Worm (Caenorhabditis elegans): ENCODE results near the gene irg-2.

irg-2 gene

ce11 chrV:4055025-4055424 lies 13.0 kb downstream of the irg-2 start, which contains the start of gene djr-1.2:
TSS of gene djr-1.2 (minus strand) at chrV:4055125.
- TF ChIP-seq tra-4 (tag; optimal IDR thresholded peaks at IDR 0.05) (no peak), tbx-11 (GFP tag; IDR thresholded peaks at IDR 0.05) (no peak), pes-1 (GFP tag; IDR thresholded peaks at IDR 0.05) (no peak), ceh-36 (tag; optimal IDR thresholded peaks at IDR 0.05) (no peak), hnd-1 (tag; optimal IDR thresholded peaks at IDR 0.05) (no peak), F13C5.2 (tag; optimal IDR thresholded peaks at IDR 0.05) (no peak), scrt-1 (GFP tag; IDR thresholded peaks at IDR 0.05) (no peak), sea-1 (GFP tag; conservative IDR thresholded peaks at IDR 0.05) (no peak), hmbx-1 (tag; optimal IDR thresholded peaks at IDR 0.05) (no peak), flt-1 (GFP tag; IDR thresholded peaks at IDR 0.05) (no peak), B0310.2 (tag; optimal IDR thresholded peaks at IDR 0.05) (no peak), ets-7 (tag; optimal IDR thresholded peaks at IDR 0.05) (no peak), ceh-13 (GFP tag; optimal IDR thresholded peaks at IDR 0.05) (no peak), aly-1 (tag; optimal IDR thresholded peaks at IDR 0.05) (no peak), ama-1 (optimal IDR thresholded peaks at IDR 0.05) (no peak), tbx-37 (GFP tag; conservative IDR thresholded peaks at IDR 0.05) (no peak), hmg-4 (GFP tag; optimal IDR thresholded peaks at IDR 0.05) (no peak)

ce11 chrV:4056203-4056602 lies 14.2 kb downstream of the irg-2 start:
- TF ChIP-seq tra-4 (tag; optimal IDR thresholded peaks at IDR 0.05) = no peak
- no peak for TF ChIP-seq hmbx-1 (tag; optimal IDR thresholded peaks at IDR 0.05)
- TF ChIP-seq ama-1 (optimal IDR thresholded peaks at IDR 0.05) = no peak
- TF ChIP-seq B0310.2 (tag; optimal IDR thresholded peaks at IDR 0.05) = no peak
- TF ChIP-seq ets-7 (tag; optimal IDR thresholded peaks at IDR 0.05) = no peak

- TF ChIP-seq scrt-1 (GFP tag; IDR thresholded peaks at IDR 0.05) (no peak), sea-1 (GFP tag; conservative IDR thresholded peaks at IDR 0.05) (no peak), aly-1 (tag; optimal IDR thresholded peaks at IDR 0.05) (no peak), ets-7 (tag; optimal IDR thresholded peaks at IDR 0.05) (no peak), B0310.2 (tag; optimal IDR thresholded peaks at IDR 0.05) (no peak), hmg-4 (GFP tag; optimal IDR thresholded peaks at IDR 0.05) (no peak), ceh-13 (GFP tag; optimal IDR thresholded peaks at IDR 0.05) (no peak)
Measured at ce11 chrV:4073455-4073854, 31.5 kb downstream of the irg-2 start, which contains the start of gene otpl-2. TSS of gene otpl-2 (plus strand) at chrV:4073755.

ce11 chrV:4080546-4080945 lies 38.6 kb downstream of the irg-2 start:
- no peak for TF ChIP-seq sea-1 (GFP tag; conservative IDR thresholded peaks at IDR 0.05)
- TF ChIP-seq ceh-13 (GFP tag; optimal IDR thresholded peaks at IDR 0.05) = no peak
- no peak for TF ChIP-seq scrt-1 (GFP tag; IDR thresholded peaks at IDR 0.05)
- TF ChIP-seq pes-1 (GFP tag; IDR thresholded peaks at IDR 0.05) = no peak
- TF ChIP-seq tbx-37 (GFP tag; conservative IDR thresholded peaks at IDR 0.05) = no peak
- TF ChIP-seq flt-1 (GFP tag; IDR thresholded peaks at IDR 0.05) = no peak
- no peak for TF ChIP-seq hmbx-1 (tag; optimal IDR thresholded peaks at IDR 0.05)
- no peak for TF ChIP-seq ets-7 (tag; optimal IDR thresholded peaks at IDR 0.05)
- TF ChIP-seq tbx-11 (GFP tag; IDR thresholded peaks at IDR 0.05) = no peak
- TF ChIP-seq hmg-4 (GFP tag; optimal IDR thresholded peaks at IDR 0.05) = no peak
- no peak for TF ChIP-seq hnd-1 (tag; optimal IDR thresholded peaks at IDR 0.05)
- TF ChIP-seq aly-1 (tag; optimal IDR thresholded peaks at IDR 0.05) = no peak
- TF ChIP-seq tra-4 (tag; optimal IDR thresholded peaks at IDR 0.05) = no peak

- no peak for TF ChIP-seq pes-1 (GFP tag; IDR thresholded peaks at IDR 0.05)
- no peak for TF ChIP-seq ama-1 (optimal IDR thresholded peaks at IDR 0.05)
- TF ChIP-seq scrt-1 (GFP tag; IDR thresholded peaks at IDR 0.05) = no peak
- TF ChIP-seq flt-1 (GFP tag; IDR thresholded peaks at IDR 0.05) = no peak
- TF ChIP-seq ceh-36 (tag; optimal IDR thresholded peaks at IDR 0.05) = no peak
- TF ChIP-seq sea-1 (GFP tag; conservative IDR thresholded peaks at IDR 0.05) = no peak
- TF ChIP-seq tra-4 (tag; optimal IDR thresholded peaks at IDR 0.05) = no peak
- no peak for TF ChIP-seq hmbx-1 (tag; optimal IDR thresholded peaks at IDR 0.05)
- TF ChIP-seq F13C5.2 (tag; optimal IDR thresholded peaks at IDR 0.05) = no peak
- no peak for TF ChIP-seq B0310.2 (tag; optimal IDR thresholded peaks at IDR 0.05)
- TF ChIP-seq hnd-1 (tag; optimal IDR thresholded peaks at IDR 0.05) = no peak
- no peak for TF ChIP-seq ceh-13 (GFP tag; optimal IDR thresholded peaks at IDR 0.05)
- TF ChIP-seq aly-1 (tag; optimal IDR thresholded peaks at IDR 0.05) = no peak
- no peak for TF ChIP-seq tbx-11 (GFP tag; IDR thresholded peaks at IDR 0.05)
- TF ChIP-seq ets-7 (tag; optimal IDR thresholded peaks at IDR 0.05) = no peak
- no peak for TF ChIP-seq tbx-37 (GFP tag; conservative IDR thresholded peaks at IDR 0.05)
- no peak for TF ChIP-seq hmg-4 (GFP tag; optimal IDR thresholded peaks at IDR 0.05)
Measured at ce11 chrV:4081283-4081682, 39.3 kb downstream of the irg-2 start, which contains the start of gene srh-211. TSS of gene srh-211 (minus strand) at chrV:4081383.

ce11 chrV:4082952-4083351 lies 41.0 kb downstream of the irg-2 start, which contains the start of gene F38H12.5:
TSS of gene F38H12.5 (minus strand) at chrV:4083052.
- no peak for TF ChIP-seq hnd-1 (tag; optimal IDR thresholded peaks at IDR 0.05)
- no peak for TF ChIP-seq tra-4 (tag; optimal IDR thresholded peaks at IDR 0.05)
- no peak for TF ChIP-seq flt-1 (GFP tag; IDR thresholded peaks at IDR 0.05)
- TF ChIP-seq sea-1 (GFP tag; conservative IDR thresholded peaks at IDR 0.05) = no peak
- no peak for TF ChIP-seq B0310.2 (tag; optimal IDR thresholded peaks at IDR 0.05)
- no peak for TF ChIP-seq hmbx-1 (tag; optimal IDR thresholded peaks at IDR 0.05)
- no peak for TF ChIP-seq tbx-11 (GFP tag; IDR thresholded peaks at IDR 0.05)
- no peak for TF ChIP-seq ceh-36 (tag; optimal IDR thresholded peaks at IDR 0.05)
- no peak for TF ChIP-seq aly-1 (tag; optimal IDR thresholded peaks at IDR 0.05)
- TF ChIP-seq F13C5.2 (tag; optimal IDR thresholded peaks at IDR 0.05) = no peak
- TF ChIP-seq ceh-13 (GFP tag; optimal IDR thresholded peaks at IDR 0.05) = no peak
- TF ChIP-seq tbx-37 (GFP tag; conservative IDR thresholded peaks at IDR 0.05) = no peak
- TF ChIP-seq hmg-4 (GFP tag; optimal IDR thresholded peaks at IDR 0.05) = no peak
- no peak for TF ChIP-seq ets-7 (tag; optimal IDR thresholded peaks at IDR 0.05)

Measured in whole organism, early embryonic.